Worm (Caenorhabditis elegans) whole organism, L4 larva: ENCODE measurements around the gene lgc-28.

Experiments used
- ama-1 ChIP-seq: fragments of 150-350 bp; optimal IDR thresholded peaks from 2 replicates; lab custom pipeline; 2014; ENCODE audit warnings: inconsistent platforms, mixed read lengths
- ceh-44 ChIP-seq: fragments of 200-800 bp; sonication (Bioruptor generic); IDR thresholded peaks from 2 replicates; pipeline ENCODE4 v1.3.6; 2022; ENCODE audit warnings: missing genetic modification reagents, missing genetic modification characterization, missing compliant biosample characterization
- ceh-82 ChIP-seq: sonication (generic microtip); optimal IDR thresholded peaks from 2 replicates; lab custom pipeline; 2017; ENCODE audit warnings: missing biosample characterization, missing genetic modification characterization
- fos-1 ChIP-seq: fragments of 150-350 bp; optimal IDR thresholded peaks from 2 replicates; lab custom pipeline; 2014; ENCODE audit warnings: missing biosample characterization, missing genetic modification characterization
- hmg-1.1 ChIP-seq: fragments of 200-800 bp; sonication (Bioruptor generic); IDR thresholded peaks from 2 replicates; pipeline ENCODE4 v1.3.6; 2022; ENCODE audit warnings: missing genetic modification reagents, missing genetic modification characterization, missing compliant biosample characterization
- lin-38 ChIP-seq: fragments of 200-800 bp; sonication (Bioruptor generic); IDR thresholded peaks from 2 replicates; pipeline ENCODE4 v1.3.6; 2022; ENCODE audit warnings: missing genetic modification reagents, missing genetic modification characterization, missing compliant biosample characterization
- mdt-29 ChIP-seq: fragments of 200-800 bp; sonication (Bioruptor generic); IDR thresholded peaks from 2 replicates; pipeline ENCODE4 v1.3.6; 2022; ENCODE audit warnings: missing genetic modification reagents, missing genetic modification characterization, missing compliant biosample characterization
- nhr-25 ChIP-seq: sonication (generic microtip); optimal IDR thresholded peaks from 2 replicates; lab custom pipeline; 2017; ENCODE audit warnings: missing genetic modification characterization, mild to moderate bottlenecking, missing compliant biosample characterization, antibody characterized with exemption, moderate library complexity, borderline replicate concordance; ENCODE audit not compliant: insufficient read depth

ce11 chrII:2611009-2611408 lies 13.9 kb upstream of the lgc-28 start:
- TF ChIP-seq ama-1 (lab: Kevin White, UChicago) (no peak), nhr-25 (tag; lab: Kevin White, UChicago) (no peak), hmg-1.1 (no peak), fos-1 (tag; lab: Kevin White, UChicago) (no peak), lin-38 (GFP tag; lab: Robert Waterston, UW) (no peak), ceh-82 (tag; lab: Kevin White, UChicago) (no peak), mdt-29 (GFP tag; lab: Robert Waterston, UW) (no peak), ceh-44 (no peak)
